Worm (Caenorhabditis elegans) whole organism, young adult: ENCODE measurements around the gene cdk-12.

Source experiments
- B0261.1 ChIP-seq: sonication (generic microtip); optimal IDR thresholded peaks from 2 replicates; lab custom pipeline; 2016; ENCODE audit warnings: mild to moderate bottlenecking, missing genetic modification characterization, moderate library complexity, missing compliant biosample characterization
- D2030.7 ChIP-seq: fragments of 200-800 bp; sonication (Bioruptor generic); IDR thresholded peaks from 2 replicates; pipeline ENCODE4 v1.3.6; 2022; ENCODE audit warnings: missing genetic modification reagents, missing genetic modification characterization, missing compliant biosample characterization
- F22D6.2 ChIP-seq: sonication (generic microtip); optimal IDR thresholded peaks from 2 replicates; lab custom pipeline; 2016; ENCODE audit warnings: mild to moderate bottlenecking, missing genetic modification characterization, missing compliant biosample characterization
- F52B5.7 ChIP-seq: sonication (generic microtip); optimal IDR thresholded peaks from 2 replicates; lab custom pipeline; 2016; ENCODE audit warnings: mild to moderate bottlenecking, missing genetic modification characterization, missing compliant biosample characterization
- F55B11.4 ChIP-seq: sonication (generic microtip); optimal IDR thresholded peaks from 2 replicates; lab custom pipeline; 2016; ENCODE audit warnings: missing compliant biosample characterization, missing genetic modification characterization, borderline replicate concordance; ENCODE audit not compliant: insufficient read depth
- F57A8.1 ChIP-seq: fragments of 200-800 bp; sonication (Bioruptor generic); optimal IDR thresholded peaks from 2 replicates; lab custom pipeline; 2018; ENCODE audit warnings: mild to moderate bottlenecking, missing genetic modification characterization, moderate library complexity, missing compliant biosample characterization
- K11D2.4 ChIP-seq: fragments of 200-800 bp; sonication (Bioruptor generic); IDR thresholded peaks from 2 replicates; pipeline ENCODE4 v1.3.6; 2022; ENCODE audit warnings: missing genetic modification reagents, missing genetic modification characterization, missing compliant biosample characterization
- K12H6.12 ChIP-seq: fragments of 200-800 bp; sonication (Bioruptor generic); optimal IDR thresholded peaks from 2 replicates; lab custom pipeline; 2018; ENCODE audit warnings: mild to moderate bottlenecking, missing genetic modification characterization, missing compliant biosample characterization
- T26A5.8 ChIP-seq: sonication (generic microtip); optimal IDR thresholded peaks from 2 replicates; lab custom pipeline; 2016; ENCODE audit warnings: missing genetic modification characterization, missing compliant biosample characterization
- Y53G8AR.9 ChIP-seq: fragments of 200-800 bp; sonication (Bioruptor generic); conservative IDR thresholded peaks from 2 replicates; pipeline ENCODE4 v1.3.6; 2022; ENCODE audit warnings: missing genetic modification reagents, missing genetic modification characterization, missing compliant biosample characterization
- Y95B8A.8 ChIP-seq: fragments of 200-800 bp; sonication (Bioruptor generic); IDR thresholded peaks from 2 replicates; pipeline ENCODE4 v1.3.6; 2022; ENCODE audit warnings: missing genetic modification reagents, missing genetic modification characterization, missing compliant biosample characterization
- athp-1 ChIP-seq: sonication (generic microtip); optimal IDR thresholded peaks from 2 replicates; lab custom pipeline; 2017; ENCODE audit warnings: mild to moderate bottlenecking, missing genetic modification characterization, missing compliant biosample characterization
- ccch-3 ChIP-seq: fragments of 200-800 bp; sonication (Bioruptor generic); optimal IDR thresholded peaks from 2 replicates; lab custom pipeline; 2018; ENCODE audit warnings: mild to moderate bottlenecking, missing genetic modification characterization, missing compliant biosample characterization
- ceh-27 ChIP-seq: fragments of 200-800 bp; sonication (Bioruptor generic); optimal IDR thresholded peaks from 2 replicates; lab custom pipeline; 2018; ENCODE audit warnings: mild to moderate bottlenecking, missing genetic modification characterization, moderate library complexity, missing compliant biosample characterization
- ceh-79 ChIP-seq: sonication (generic microtip); optimal IDR thresholded peaks from 2 replicates; lab custom pipeline; 2017; ENCODE audit warnings: mild to moderate bottlenecking, missing genetic modification characterization, missing compliant biosample characterization
- ceh-91 ChIP-seq: fragments of 200-800 bp; sonication (Bioruptor generic); IDR thresholded peaks from 2 replicates; pipeline ENCODE4 v1.3.6; 2022; ENCODE audit warnings: missing genetic modification reagents, missing genetic modification characterization, missing compliant biosample characterization
- chd-7 ChIP-seq: sonication (generic microtip); optimal IDR thresholded peaks from 2 replicates; lab custom pipeline; 2016; ENCODE audit warnings: mild to moderate bottlenecking, missing genetic modification characterization, moderate library complexity, missing compliant biosample characterization
- die-1 ChIP-seq: sonication (generic microtip); optimal IDR thresholded peaks from 2 replicates; lab custom pipeline; 2016; ENCODE audit warnings: missing genotype, mild to moderate bottlenecking, missing genetic modification characterization, missing compliant biosample characterization
- hlh-26 ChIP-seq: fragments of 200-800 bp; sonication (Bioruptor generic); conservative IDR thresholded peaks from 2 replicates; pipeline ENCODE4 v1.3.6; 2022; ENCODE audit warnings: missing genetic modification reagents, missing genetic modification characterization, missing compliant biosample characterization
- hmg-20 ChIP-seq: fragments of 200-800 bp; sonication (Bioruptor generic); IDR thresholded peaks from 2 replicates; pipeline ENCODE4 v1.3.6; 2022; ENCODE audit warnings: missing genetic modification reagents, missing genetic modification characterization, missing compliant biosample characterization
- hrde-1 ChIP-seq: sonication (generic microtip); optimal IDR thresholded peaks from 2 replicates; lab custom pipeline; 2016; ENCODE audit warnings: missing genetic modification characterization, mild to moderate bottlenecking, missing compliant biosample characterization, moderate library complexity, missing genotype, missing genetic modification reagents, borderline replicate concordance
- hsf-1 ChIP-seq: fragments of 200-800 bp; sonication (Bioruptor generic); IDR thresholded peaks from 2 replicates; pipeline ENCODE4 v1.3.6; 2022; ENCODE audit warnings: missing genetic modification reagents, missing genetic modification characterization, missing compliant biosample characterization
- lag-1 ChIP-seq: fragments of 200-800 bp; sonication (Bioruptor generic); IDR thresholded peaks from 2 replicates; pipeline ENCODE4 v1.3.6; 2022; ENCODE audit warnings: missing genetic modification reagents, missing genetic modification characterization, missing compliant biosample characterization
- lin-35 ChIP-seq, 3 experiments: fragments of 150-350 bp in 2 of 3; sonication (generic microtip) in 1 of 3; optimal IDR thresholded peaks; 2 replicates each; lab custom pipeline; 2014 to 2018; ENCODE audit warnings: missing biosample characterization in 3 of 3, missing genetic modification characterization in 3 of 3, missing genetic modification reagents in 3 of 3
- lir-1 ChIP-seq: fragments of 200-800 bp; sonication (Bioruptor generic); conservative IDR thresholded peaks from 2 replicates; pipeline ENCODE4 v1.3.6; 2022; ENCODE audit warnings: missing genetic modification reagents, missing genetic modification characterization, missing compliant biosample characterization
- lsy-27 ChIP-seq: sonication (generic microtip); optimal IDR thresholded peaks from 2 replicates; lab custom pipeline; 2017; ENCODE audit warnings: missing genetic modification characterization, mild to moderate bottlenecking, missing compliant biosample characterization, antibody characterized with exemption, missing genotype, borderline replicate concordance; ENCODE audit not compliant: insufficient read depth
- madf-3 ChIP-seq: fragments of 200-800 bp; sonication (Bioruptor generic); IDR thresholded peaks from 2 replicates; pipeline ENCODE4 v1.3.6; 2022; ENCODE audit warnings: missing genetic modification reagents, missing genetic modification characterization, missing compliant biosample characterization
- madf-6 ChIP-seq: fragments of 200-800 bp; sonication (Bioruptor generic); IDR thresholded peaks from 2 replicates; pipeline ENCODE4 v1.3.6; 2022; ENCODE audit warnings: missing genetic modification reagents, missing genetic modification characterization, missing compliant biosample characterization
- mcd-1 ChIP-seq: fragments of 200-800 bp; sonication (Bioruptor generic); IDR thresholded peaks from 2 replicates; pipeline ENCODE4 v1.3.6; 2022; ENCODE audit warnings: missing genetic modification reagents, missing genetic modification characterization, missing compliant biosample characterization
- nfya-2 ChIP-seq: fragments of 200-800 bp; sonication (Bioruptor generic); IDR thresholded peaks from 2 replicates; pipeline ENCODE4 v1.3.6; 2022; ENCODE audit warnings: missing genetic modification reagents, missing genetic modification characterization, missing compliant biosample characterization
- nhr-120 ChIP-seq: fragments of 200-800 bp; sonication (Bioruptor generic); IDR thresholded peaks from 2 replicates; pipeline ENCODE4 v1.3.6; 2022; ENCODE audit warnings: missing genetic modification characterization, missing compliant biosample characterization
- nhr-27 ChIP-seq: fragments of 200-800 bp; sonication (Bioruptor generic); optimal IDR thresholded peaks from 2 replicates; lab custom pipeline; 2018; ENCODE audit warnings: mild to moderate bottlenecking, missing genetic modification characterization, moderate library complexity, missing compliant biosample characterization
- nhr-80 ChIP-seq: sonication (generic microtip); optimal IDR thresholded peaks from 2 replicates; lab custom pipeline; 2016; ENCODE audit warnings: missing genetic modification characterization, missing compliant biosample characterization
- pbrm-1 ChIP-seq: fragments of 200-800 bp; sonication (Bioruptor generic); IDR thresholded peaks from 2 replicates; pipeline ENCODE4 v1.3.6; 2022; ENCODE audit warnings: missing genetic modification reagents, missing genetic modification characterization, missing compliant biosample characterization
- rec-8 ChIP-seq, 2 experiments: sonication (generic microtip); optimal IDR thresholded peaks; 2 replicates each; lab custom pipeline; 2016; ENCODE audit warnings: mild to moderate bottlenecking in 2 of 2, missing genetic modification characterization in 2 of 2, missing genetic modification reagents in 2 of 2, missing genotype in 2 of 2, missing biosample characterization in 1 of 2, missing compliant biosample characterization in 1 of 2, moderate library complexity in 1 of 2
- sdz-38 ChIP-seq: sonication (generic microtip); optimal IDR thresholded peaks from 2 replicates; lab custom pipeline; 2016; ENCODE audit warnings: missing genotype, missing genetic modification characterization, missing compliant biosample characterization
- tbp1 ChIP-seq: fragments of 200-800 bp; sonication (Bioruptor generic); optimal IDR thresholded peaks from 2 replicates; lab custom pipeline; 2018; ENCODE audit warnings: mild to moderate bottlenecking, missing genetic modification characterization, missing compliant biosample characterization
- tbx-9 ChIP-seq: sonication (generic microtip); optimal IDR thresholded peaks from 2 replicates; lab custom pipeline; 2016; ENCODE audit warnings: borderline replicate concordance, missing genetic modification characterization, inconsistent platforms, missing compliant biosample characterization
- zfh-2 ChIP-seq: fragments of 200-800 bp; sonication (Bioruptor generic); conservative IDR thresholded peaks from 2 replicates; pipeline ENCODE4 v1.3.6; 2022; ENCODE audit warnings: missing genetic modification reagents, missing genetic modification characterization, missing compliant biosample characterization
- ztf-26 ChIP-seq: sonication (generic microtip); optimal IDR thresholded peaks from 2 replicates; lab custom pipeline; 2017; ENCODE audit warnings: missing genetic modification characterization, missing compliant biosample characterization
- ztf-6 ChIP-seq: fragments of 200-800 bp; sonication (Bioruptor generic); IDR thresholded peaks from 2 replicates; pipeline ENCODE4 v1.3.6; 2022; ENCODE audit warnings: missing genetic modification reagents, missing genetic modification characterization, missing compliant biosample characterization

Gene cdk-12

DNA sequence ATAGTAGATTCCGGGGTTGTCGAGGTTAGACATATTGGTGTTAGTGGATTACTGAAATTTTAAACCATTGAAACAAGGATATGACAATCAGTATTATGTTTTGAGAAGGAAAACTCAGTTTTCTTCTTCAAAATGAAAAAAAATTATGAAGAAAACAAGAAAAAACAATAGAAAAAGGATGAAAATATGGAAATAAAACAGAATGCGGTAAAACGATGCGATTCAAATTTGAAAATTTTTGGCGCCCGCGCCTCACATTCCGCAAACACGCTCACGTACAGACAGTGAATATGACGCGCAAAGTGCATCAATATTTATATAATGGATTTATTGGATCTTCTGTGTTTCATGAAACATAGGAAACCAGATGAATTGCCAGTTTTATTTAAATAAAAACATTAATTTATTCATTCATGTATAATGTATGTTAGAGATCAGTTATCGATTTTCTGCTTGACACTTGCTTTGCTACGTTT lies 41.5 kb upstream of the cdk-12 start, which contains the start of gene mcm-5 (continued):
- TF ChIP-seq F52B5.7 (tag; lab: Kevin White, UChicago) (no peak), pbrm-1 (GFP tag; lab: Robert Waterston, UW) (no peak), lin-35 (GFP tag; optimal IDR thresholded peaks at IDR 0.05; lab: Kevin White, UChicago) (peak in 1 of 3 experiments; percentile 45), rec-8 (tag; optimal IDR thresholded peaks at IDR 0.05; lab: Kevin White, UChicago) (no peak), hmg-20 (no peak), K12H6.12 (tag; lab: Kevin White, UChicago) (no peak), tbx-9 (tag; lab: Kevin White, UChicago) (no peak), lag-1 (GFP tag; lab: Robert Waterston, UW) (no peak), ceh-91 (GFP tag; lab: Robert Waterston, UW) (peak; percentile 70), Y53G8AR.9 (GFP tag; lab: Robert Waterston, UW) (no peak), die-1 (tag; lab: Kevin White, UChicago) (no peak), lir-1 (GFP tag; lab: Robert Waterston, UW) (no peak), K11D2.4 (no peak), chd-7 (tag; lab: Kevin White, UChicago) (no peak), Y95B8A.8 (GFP tag; lab: Robert Waterston, UW) (no peak), F55B11.4 (tag; lab: Kevin White, UChicago) (no peak), mcd-1 (GFP tag; lab: Robert Waterston, UW) (no peak), ccch-3 (GFP tag; lab: Kevin White, UChicago) (no peak), nfya-2 (no peak), madf-6 (GFP tag; lab: Robert Waterston, UW) (peak; percentile 93), hlh-26 (GFP tag; lab: Robert Waterston, UW) (no peak), hsf-1 (GFP tag; lab: Robert Waterston, UW) (0 out of 2 replicates have a peak, but pooled peaks have one; percentile 21), sdz-38 (no peak), athp-1 (tag; lab: Kevin White, UChicago) (no peak), zfh-2 (GFP tag; lab: Robert Waterston, UW) (no peak), ztf-6 (GFP tag; lab: Robert Waterston, UW) (no peak), tbp1 (GFP tag; lab: Kevin White, UChicago) (peak; percentile 19), T26A5.8 (tag; lab: Kevin White, UChicago) (no peak)

DNA sequence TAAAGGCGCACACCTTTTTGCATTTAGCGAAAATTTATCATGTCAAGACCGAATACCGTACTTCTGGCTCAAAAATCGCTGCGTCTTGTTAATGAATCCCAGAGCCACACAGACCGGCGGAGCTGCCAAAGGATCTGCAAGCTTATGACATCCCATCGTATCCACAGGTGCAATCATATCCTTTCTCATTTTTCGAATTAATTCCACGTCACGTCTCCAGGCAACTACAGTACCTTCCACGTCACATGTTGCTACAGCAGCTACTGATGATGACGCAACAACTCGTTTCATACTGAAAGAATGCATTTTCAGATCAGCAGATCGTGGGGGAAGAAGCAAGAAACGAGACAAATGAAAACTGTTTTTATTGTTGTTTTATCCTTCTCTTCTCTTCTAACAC lies 39.7 kb upstream of the cdk-12 start, which contains the start of gene R10E4.6:
R10E4.6 (plus strand) TSS at position 301 of the 400 bp plus-strand sequence.
- TF ChIP-seq madf-3 (GFP tag; lab: Robert Waterston, UW) (no peak), F57A8.1 (GFP tag; lab: Kevin White, UChicago) (no peak), F22D6.2 (tag; lab: Kevin White, UChicago) (no peak), ceh-79 (tag; lab: Kevin White, UChicago) (no peak), hlh-26 (GFP tag; lab: Robert Waterston, UW) (no peak), ceh-91 (GFP tag; lab: Robert Waterston, UW) (no peak), F52B5.7 (tag; lab: Kevin White, UChicago) (no peak), lag-1 (GFP tag; lab: Robert Waterston, UW) (no peak), D2030.7 (no peak), nhr-120 (GFP tag; lab: Robert Waterston, UW) (no peak), lsy-27 (tag; lab: Kevin White, UChicago) (no peak), ztf-26 (no peak), ceh-27 (GFP tag; lab: Kevin White, UChicago) (no peak), nhr-27 (tag; lab: Kevin White, UChicago) (no peak), B0261.1 (tag; lab: Kevin White, UChicago) (no peak), F55B11.4 (tag; lab: Kevin White, UChicago) (no peak), hrde-1 (tag; lab: Kevin White, UChicago) (no peak), nhr-80 (tag; lab: Kevin White, UChicago) (no peak)
